Worm (Caenorhabditis elegans): ENCODE results near the gene sftd-3.
A peak's percentile ranks its signal among the peaks of the same experiment; 100 is the strongest.

sftd-3 gene

ce11 chrII:8916656-8917055 lies 47.3 kb downstream of the sftd-3 start:
- TF ChIP-seq nhr-43 (tag; optimal IDR thresholded peaks at IDR 0.05; ENCODE audit: poor library complexity, severe bottlenecking) (no peak), ceh-9 (tag; optimal IDR thresholded peaks at IDR 0.05) (no peak), nfya-1 (tag; optimal IDR thresholded peaks at IDR 0.05; ENCODE audit: insufficient read depth) (no peak), jun-1 (tag; optimal IDR thresholded peaks at IDR 0.05) (no peak), lin-15B (tag; optimal IDR thresholded peaks at IDR 0.05) (no peak), snpc-4 (tag; optimal IDR thresholded peaks at IDR 0.05) (no peak), elt-1 (tag; optimal IDR thresholded peaks at IDR 0.05) (no peak), nhr-67 (tag; optimal IDR thresholded peaks at IDR 0.05) (no peak), ceh-28 (tag; optimal IDR thresholded peaks at IDR 0.05) (no peak), nhr-77 (tag; optimal IDR thresholded peaks at IDR 0.05) (no peak), aly-2 (tag; optimal IDR thresholded peaks at IDR 0.05) (no peak), sea-2 (GFP tag; optimal IDR thresholded peaks at IDR 0.05) (no peak), fkh-10 (GFP tag; optimal IDR thresholded peaks at IDR 0.05) (no peak), unc-39 (tag; optimal IDR thresholded peaks at IDR 0.05) (no peak), pqm-1 (tag; optimal IDR thresholded peaks at IDR 0.05) (no peak), mdl-1 (tag; optimal IDR thresholded peaks at IDR 0.05) (no peak), elt-2 (tag; optimal IDR thresholded peaks at IDR 0.05) (no peak), lin-39 (tag; optimal IDR thresholded peaks at IDR 0.05) (no peak), eor-1 (tag; optimal IDR thresholded peaks at IDR 0.05) (no peak)

- TF ChIP-seq nhr-237 (tag; optimal IDR thresholded peaks at IDR 0.05) (no peak), elt-2 (tag; optimal IDR thresholded peaks at IDR 0.05) (peak; percentile 8)
Observed at ce11 chrII:8914654-8915053, 49.3 kb downstream of the sftd-3 start.

- no peak for TF ChIP-seq fos-1 (tag; optimal IDR thresholded peaks at IDR 0.05)
- TF ChIP-seq elt-1 (tag; optimal IDR thresholded peaks at IDR 0.05), result peak; percentile 95
Observed at ce11 chrII:8912523-8913017, 51.4 kb downstream of the sftd-3 start.

- TF ChIP-seq ceh-9 (tag; optimal IDR thresholded peaks at IDR 0.05) (no peak), elt-1 (tag; optimal IDR thresholded peaks at IDR 0.05) (no peak), nhr-23 (tag; optimal IDR thresholded peaks at IDR 0.05) (no peak), lin-15B (tag; optimal IDR thresholded peaks at IDR 0.05) (no peak), pha-4 (tag; optimal IDR thresholded peaks at IDR 0.05) (no peak), nhr-237 (tag; optimal IDR thresholded peaks at IDR 0.05) (no peak)
Observed at ce11 chrII:8911929-8912328, 52.0 kb downstream of the sftd-3 start, which contains the start of gene B0457.4. Gene B0457.4, minus strand, starts transcription at chrII:8912029.
